Fruit fly (Drosophila melanogaster): Measurements from ENCODE around the gene Ge-1.

- no peak for TF ChIP-seq OdsH (GFP tag; optimal IDR thresholded peaks at IDR 0.05)
- TF ChIP-seq fd59A (GFP tag; optimal IDR thresholded peaks at IDR 0.05): no peak
Observed at dm6 chr2L:11061155-11061554, 39.5 kb downstream of the Ge-1 start.

Measured in whole organism, prepupa.